Fruit fly (Drosophila melanogaster) whole organism, embryonic: ENCODE measurements around the gene CG6048.

ENCODE experiments used
- Aef1 ChIP-seq: fragments of 200-800 bp; sonication (Bioruptor generic); IDR thresholded peaks from 3 replicates; pipeline ENCODE4 v1.3.6; 2022; ENCODE audit warnings: missing biosample characterization, missing genetic modification characterization
- Bteb2 ChIP-seq: fragments of 200-800 bp; sonication (Bioruptor generic); optimal IDR thresholded peaks from 2 replicates; lab custom pipeline; 2016; ENCODE audit warnings: missing biosample characterization, missing genetic modification characterization
- CG10366 ChIP-seq: fragments of 200-800 bp; sonication (Bioruptor generic); IDR thresholded peaks from 2 replicates; pipeline ENCODE4 v1.3.6; 2022; ENCODE audit warnings: missing biosample characterization, missing genetic modification characterization
- CG11247 ChIP-seq: fragments of 200-800 bp; sonication (Bioruptor generic); IDR thresholded peaks from 2 replicates; pipeline ENCODE4 v1.3.6; 2022; ENCODE audit warnings: missing biosample characterization, missing genetic modification characterization
- CG11560 ChIP-seq: fragments of 200-800 bp; sonication (Bioruptor generic); IDR thresholded peaks from 3 replicates; pipeline ENCODE4 v1.3.6; 2022; ENCODE audit warnings: missing biosample characterization, missing genetic modification characterization
- CG12299 ChIP-seq: fragments of 200-800 bp; sonication (Bioruptor generic); optimal IDR thresholded peaks from 2 replicates; lab custom pipeline; 2018; ENCODE audit warnings: missing biosample characterization, mild to moderate bottlenecking, missing genetic modification characterization
- CG1529 ChIP-seq: fragments of 200-800 bp; sonication (Bioruptor generic); optimal IDR thresholded peaks from 3 replicates; lab custom pipeline; 2018; ENCODE audit warnings: missing biosample characterization, missing genetic modification characterization
- CG15514 ChIP-seq: fragments of 200-800 bp; sonication (Bioruptor generic); optimal IDR thresholded peaks from 3 replicates; lab custom pipeline; 2017; ENCODE audit warnings: missing biosample characterization, missing genetic modification characterization, mild to moderate bottlenecking, moderate library complexity, missing genetic modification reagents
- CG15696 ChIP-seq: fragments of 200-800 bp; sonication (Bioruptor generic); optimal IDR thresholded peaks from 2 replicates; lab custom pipeline; 2019; ENCODE audit warnings: missing biosample characterization, mild to moderate bottlenecking, missing genetic modification characterization, moderate library complexity
- CG16813 ChIP-seq: fragments of 200-800 bp; sonication (Bioruptor generic); IDR thresholded peaks from 3 replicates; pipeline ENCODE4 v1.3.6; 2022; ENCODE audit warnings: missing biosample characterization, missing genetic modification characterization; ENCODE audit not compliant: partially characterized antibody
- CG17912 ChIP-seq: fragments of 200-800 bp; sonication (Bioruptor generic); optimal IDR thresholded peaks from 2 replicates; lab custom pipeline; 2018; ENCODE audit warnings: missing biosample characterization, mild to moderate bottlenecking, missing genetic modification characterization
- CG18262 ChIP-seq: fragments of 200-800 bp; optimal IDR thresholded peaks from 3 replicates; lab custom pipeline; 2019; ENCODE audit warnings: missing biosample characterization, mild to moderate bottlenecking, missing genetic modification characterization, moderate library complexity
- CG2202 ChIP-seq: fragments of 200-800 bp; sonication (Bioruptor generic); optimal IDR thresholded peaks from 2 replicates; lab custom pipeline; 2018; ENCODE audit warnings: missing biosample characterization, mild to moderate bottlenecking, missing genetic modification characterization
- CG2875 ChIP-seq: fragments of 200-800 bp; sonication (Bioruptor generic); optimal IDR thresholded peaks from 2 replicates; lab custom pipeline; 2017; ENCODE audit warnings: missing biosample characterization, mild to moderate bottlenecking, missing genetic modification characterization, missing genetic modification reagents
- CG3065 ChIP-seq: fragments of 200-800 bp; sonication (Bioruptor generic); optimal IDR thresholded peaks from 2 replicates; lab custom pipeline; 2016; ENCODE audit warnings: missing biosample characterization, missing genetic modification characterization
- CG32767 ChIP-seq: fragments of 200-800 bp; sonication (Bioruptor generic); IDR thresholded peaks from 2 replicates; pipeline ENCODE4 v1.3.6; 2022; ENCODE audit warnings: missing biosample characterization, missing genetic modification characterization
- CG34224 ChIP-seq: fragments of 200-800 bp; sonication (Bioruptor generic); IDR thresholded peaks from 3 replicates; pipeline ENCODE4 v1.3.6; 2022; ENCODE audit warnings: missing biosample characterization, missing genetic modification characterization; ENCODE audit not compliant: partially characterized antibody
- CG3726 ChIP-seq: fragments of 200-800 bp; sonication (Bioruptor generic); IDR thresholded peaks from 3 replicates; pipeline ENCODE4, ENCODE4 v1.3.6; 2022; ENCODE audit warnings: missing biosample characterization, missing genetic modification characterization
- CG5245 ChIP-seq: fragments of 200-800 bp; sonication (Bioruptor generic); optimal IDR thresholded peaks from 3 replicates; lab custom pipeline; 2016; ENCODE audit warnings: missing biosample characterization, missing genetic modification characterization
- CG7556 ChIP-seq: fragments of 200-800 bp; sonication (Bioruptor generic); optimal IDR thresholded peaks from 2 replicates; lab custom pipeline; 2017; ENCODE audit warnings: missing biosample characterization, mild to moderate bottlenecking, missing genetic modification characterization
- CHES-1-like ChIP-seq: fragments of 200-800 bp; sonication (Bioruptor generic); optimal IDR thresholded peaks from 2 replicates; lab custom pipeline; 2016; ENCODE audit warnings: missing biosample characterization, missing genetic modification characterization
- Dad ChIP-seq: fragments of 200-800 bp; sonication (Bioruptor generic); optimal IDR thresholded peaks from 3 replicates; lab custom pipeline; 2016; ENCODE audit warnings: missing biosample characterization, missing genetic modification characterization
- Deaf1 ChIP-seq: fragments of 200-800 bp; optimal IDR thresholded peaks from 3 replicates; lab custom pipeline; 2019; ENCODE audit warnings: missing biosample characterization, mild to moderate bottlenecking, missing genetic modification characterization, moderate library complexity
- Dip3 ChIP-seq: fragments of 200-800 bp; sonication (Bioruptor generic); optimal IDR thresholded peaks from 3 replicates; lab custom pipeline; 2016; ENCODE audit warnings: missing biosample characterization, missing genetic modification characterization
- Drgx ChIP-seq: fragments of 200-800 bp; sonication (Bioruptor generic); IDR thresholded peaks from 2 replicates; pipeline ENCODE4 v1.3.6; 2022; ENCODE audit warnings: missing biosample characterization, missing genetic modification characterization
- Hand ChIP-seq: fragments of 200-800 bp; sonication (Bioruptor generic); optimal IDR thresholded peaks from 2 replicates; lab custom pipeline; 2017; ENCODE audit warnings: mild to moderate bottlenecking, missing biosample characterization, missing genetic modification reagents, missing genetic modification characterization
- Hmr ChIP-seq: fragments of 200-800 bp; sonication (Bioruptor generic); optimal IDR thresholded peaks from 3 replicates; lab custom pipeline; 2017; ENCODE audit warnings: mild to moderate bottlenecking, missing biosample characterization, missing genetic modification reagents, missing genetic modification characterization
- MTF-1 ChIP-seq: fragments of 200-800 bp; sonication (Bioruptor generic); optimal IDR thresholded peaks from 2 replicates; lab custom pipeline; 2018; ENCODE audit warnings: missing biosample characterization, mild to moderate bottlenecking, missing genetic modification characterization, borderline replicate concordance
- Myb ChIP-seq: fragments of 200-800 bp; sonication (Bioruptor generic); optimal IDR thresholded peaks from 2 replicates; lab custom pipeline; 2016; ENCODE audit warnings: missing biosample characterization, missing genetic modification characterization
- NC2α ChIP-seq: fragments of 200-800 bp; sonication (Bioruptor generic); optimal IDR thresholded peaks from 2 replicates; lab custom pipeline; 2016; ENCODE audit warnings: missing biosample characterization, missing genetic modification characterization
- Neu2 ChIP-seq: fragments of 200-800 bp; sonication (Bioruptor generic); optimal IDR thresholded peaks from 3 replicates; lab custom pipeline; 2016; ENCODE audit warnings: missing biosample characterization, missing genetic modification characterization, borderline replicate concordance
- NfI ChIP-seq: fragments of 200-800 bp; sonication (Bioruptor generic); optimal IDR thresholded peaks from 3 replicates; lab custom pipeline; 2018; ENCODE audit warnings: missing biosample characterization, mild to moderate bottlenecking, missing genetic modification characterization, moderate library complexity
- Side ChIP-seq: fragments of 200-800 bp; sonication (Bioruptor generic); optimal IDR thresholded peaks from 2 replicates; lab custom pipeline; 2016; ENCODE audit warnings: missing biosample characterization, missing genetic modification characterization
- Ssrp ChIP-seq: fragments of 200-800 bp; sonication (Bioruptor generic); optimal IDR thresholded peaks from 2 replicates; lab custom pipeline; 2018; ENCODE audit warnings: missing biosample characterization, mild to moderate bottlenecking, missing genetic modification characterization, moderate library complexity
- bbx ChIP-seq: fragments of 200-800 bp; sonication (Bioruptor generic); IDR thresholded peaks from 2 replicates; pipeline ENCODE4 v1.3.6; 2022; ENCODE audit warnings: missing biosample characterization, missing genetic modification characterization; ENCODE audit not compliant: partially characterized antibody
- chif ChIP-seq, 2 experiments: fragments of 200-800 bp; sonication (Bioruptor generic); optimal IDR thresholded peaks; 3 replicates each; lab custom pipeline; 2016; ENCODE audit warnings: missing biosample characterization in 2 of 2, missing genetic modification characterization in 2 of 2
- crp ChIP-seq, 2 experiments: fragments of 200-800 bp; sonication (Bioruptor generic); optimal IDR thresholded peaks; 2 replicates in 1 of 2; 3 replicates in 1 of 2; lab custom pipeline; 2017; ENCODE audit warnings: missing biosample characterization in 2 of 2, missing genetic modification characterization in 2 of 2, mild to moderate bottlenecking in 1 of 2, moderate library complexity in 1 of 2
- eyg ChIP-seq: fragments of 200-800 bp; sonication (Bioruptor generic); optimal IDR thresholded peaks from 3 replicates; lab custom pipeline; 2016; ENCODE audit warnings: missing biosample characterization, missing genetic modification characterization
- fru ChIP-seq: fragments of >200 bp; optimal IDR thresholded peaks from 2 replicates; lab custom pipeline; 2017
- gfzf ChIP-seq: fragments of 200-800 bp; sonication (Bioruptor generic); optimal IDR thresholded peaks from 2 replicates; lab custom pipeline; 2016; ENCODE audit warnings: missing biosample characterization, mild to moderate bottlenecking, missing genetic modification characterization, moderate library complexity
- hbn ChIP-seq: fragments of 200-800 bp; sonication (Bioruptor generic); IDR thresholded peaks from 2 replicates; pipeline ENCODE4 v1.3.6; 2022; ENCODE audit warnings: missing biosample characterization, missing genetic modification characterization; ENCODE audit not compliant: partially characterized antibody
- jumu ChIP-seq: fragments of 200-800 bp; sonication (Bioruptor generic); optimal IDR thresholded peaks from 3 replicates; lab custom pipeline; 2016; ENCODE audit warnings: missing biosample characterization, missing genetic modification characterization
- kay ChIP-seq: fragments of 200-800 bp; sonication (Bioruptor generic); optimal IDR thresholded peaks from 2 replicates; lab custom pipeline; 2016; ENCODE audit warnings: missing biosample characterization, missing genetic modification characterization
- lmd ChIP-seq: fragments of 200-800 bp; sonication (Bioruptor generic); IDR thresholded peaks from 2 replicates; pipeline ENCODE4 v1.3.6; 2022; ENCODE audit warnings: missing biosample characterization, missing genetic modification characterization
- pzg ChIP-seq: fragments of 200-800 bp; sonication (Bioruptor generic); optimal IDR thresholded peaks from 3 replicates; lab custom pipeline; 2018; ENCODE audit warnings: missing biosample characterization, mild to moderate bottlenecking, missing genetic modification characterization, moderate library complexity
- scrt ChIP-seq: fragments of 200-800 bp; sonication (Bioruptor generic); optimal IDR thresholded peaks from 2 replicates; lab custom pipeline; 2018; ENCODE audit warnings: missing biosample characterization, mild to moderate bottlenecking, missing genetic modification characterization, moderate library complexity
- stc ChIP-seq: fragments of 200-800 bp; sonication (Bioruptor generic); IDR thresholded peaks from 2 replicates; pipeline ENCODE4 v1.3.6; 2022; ENCODE audit warnings: missing biosample characterization, missing genetic modification characterization
- sug ChIP-seq: fragments of 200-800 bp; optimal IDR thresholded peaks from 2 replicates; lab custom pipeline; 2019; ENCODE audit warnings: missing biosample characterization, mild to moderate bottlenecking, missing genetic modification characterization, moderate library complexity
- tin ChIP-seq: fragments of 200-800 bp; sonication (Bioruptor generic); optimal IDR thresholded peaks from 3 replicates; lab custom pipeline; 2016; ENCODE audit warnings: missing biosample characterization, missing genetic modification characterization
- tio ChIP-seq: fragments of 200-800 bp; sonication (Bioruptor generic); optimal IDR thresholded peaks from 2 replicates; lab custom pipeline; 2017; ENCODE audit warnings: missing biosample characterization, missing genetic modification characterization, inconsistent platforms
- trh ChIP-seq: fragments of 200-800 bp; sonication (Bioruptor generic); optimal IDR thresholded peaks from 2 replicates; lab custom pipeline; 2016; ENCODE audit warnings: missing biosample characterization, missing genetic modification characterization
- vfl ChIP-seq: fragments of 200-800 bp; sonication (Bioruptor generic); optimal IDR thresholded peaks from 2 replicates; lab custom pipeline; 2016; ENCODE audit warnings: missing biosample characterization, missing genetic modification characterization

CG6048 gene

dm6 chrX:5923124-5923523, 29.2 kb upstream of the CG6048 start (continued):
- TF ChIP-seq CG2202 (tag; lab: Kevin White, UChicago) (no peak), Dip3 (GFP tag; lab: Kevin White, UChicago) (peak; percentile 13), kay (GFP tag; lab: Kevin White, UChicago) (no peak), CG15514 (GFP tag; lab: Kevin White, UChicago) (no peak), CG10366 (GFP tag; lab: Robert Waterston, UW) (no peak), CG3065 (no peak), hbn (GFP tag; lab: Robert Waterston, UW) (no peak), CG11560 (tag; lab: Robert Waterston, UW) (no peak), NC2α (GFP tag; lab: Kevin White, UChicago) (no peak), sug (tag; lab: Kevin White, UChicago) (no peak), CG32767 (GFP tag; lab: Robert Waterston, UW) (no peak), CG12299 (tag; lab: Kevin White, UChicago) (no peak), CG18262 (tag; lab: Kevin White, UChicago) (peak; percentile 16), CHES-1-like (GFP tag; lab: Kevin White, UChicago) (no peak), Bteb2 (GFP tag; lab: Kevin White, UChicago) (no peak), trh (GFP tag; lab: Kevin White, UChicago) (no peak), Aef1 (GFP tag; lab: Robert Waterston, UW) (no peak), tin (GFP tag; lab: Kevin White, UChicago) (no peak), CG7556 (no peak), CG5245 (no peak), Hmr (GFP tag; lab: Kevin White, UChicago) (peak; percentile 17), CG16813 (GFP tag; lab: Robert Waterston, UW) (peak; percentile 33; the same call in 1 of the 3 replicates), CG34224 (GFP tag; lab: Robert Waterston, UW) (no peak), fru (lab: Kevin White, UChicago) (no peak), CG11247 (GFP tag; lab: Robert Waterston, UW) (no peak), MTF-1 (GFP tag; lab: Kevin White, UChicago) (no peak), CG17912 (no peak), Side (GFP tag; lab: Kevin White, UChicago) (no peak), Dad (no peak), stc (GFP tag; lab: Robert Waterston, UW) (no peak), CG2875 (GFP tag; lab: Kevin White, UChicago) (no peak), gfzf (GFP tag; lab: Kevin White, UChicago) (no peak), pzg (GFP tag; lab: Kevin White, UChicago) (no peak), Myb (no peak), chif (GFP tag; optimal IDR thresholded peaks at IDR 0.05; lab: Kevin White, UChicago) (peak in 1 of 2 experiments; percentile 1), CG1529 (GFP tag; lab: Kevin White, UChicago) (no peak), vfl (GFP tag; lab: Kevin White, UChicago) (no peak), Ssrp (tag; lab: Kevin White, UChicago) (peak; percentile 12), eyg (GFP tag; lab: Kevin White, UChicago) (no peak), CG3726 (no peak), NfI (GFP tag; lab: Kevin White, UChicago) (no peak), Hand (GFP tag; lab: Kevin White, UChicago) (no peak), scrt (no peak), Drgx (GFP tag; lab: Robert Waterston, UW) (no peak), crp (GFP tag; optimal IDR thresholded peaks at IDR 0.05; lab: Kevin White, UChicago) (no peak), CG15696 (no peak), lmd (GFP tag; lab: Robert Waterston, UW) (peak; percentile 44), Neu2 (GFP tag; lab: Kevin White, UChicago) (no peak), Deaf1 (tag; lab: Kevin White, UChicago) (no peak), tio (GFP tag; lab: Kevin White, UChicago) (no peak), bbx (GFP tag; lab: Robert Waterston, UW) (no peak), jumu (GFP tag; lab: Kevin White, UChicago) (peak; percentile 10)
